Worm (Caenorhabditis elegans): Measurements from ENCODE around the gene F14H8.8.

The F14H8.8 gene

DNA sequence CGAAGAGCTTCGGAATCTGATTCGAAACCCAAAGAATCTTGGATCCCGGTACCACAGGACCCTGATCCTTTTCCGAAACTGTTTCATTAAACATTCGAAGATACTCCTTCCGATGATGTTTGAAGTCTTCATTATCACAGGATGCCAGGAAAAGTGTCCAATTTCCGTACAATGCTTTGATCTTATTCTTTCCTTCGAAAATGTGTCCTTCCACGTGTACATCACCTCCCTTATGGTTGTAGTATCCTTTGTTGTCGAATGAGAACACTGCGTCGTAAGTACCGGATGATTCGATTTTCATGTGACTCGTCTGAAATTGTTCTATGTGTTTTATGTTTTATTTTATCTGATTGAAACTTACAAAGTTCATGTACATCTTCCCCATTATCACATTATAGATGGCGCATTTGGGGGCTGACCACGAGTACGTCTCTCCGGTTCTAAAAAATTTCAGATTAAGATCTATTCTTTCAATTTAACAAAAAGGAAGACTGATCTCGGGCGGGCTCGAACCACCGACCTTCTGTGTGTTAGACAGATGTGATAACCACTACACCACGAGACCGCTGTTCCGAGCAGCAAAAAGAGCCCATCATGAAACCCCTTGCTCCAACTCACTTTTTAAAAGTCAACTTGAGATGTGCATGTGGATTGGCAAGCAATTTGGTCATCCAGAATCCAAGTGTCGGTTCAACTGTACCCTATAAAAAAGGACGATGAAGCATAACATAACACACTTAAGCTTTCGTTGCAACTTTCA, 16.5 kb upstream of the F14H8.8 start (continued):
- TF ChIP-seq unc-62 (GFP tag; optimal IDR thresholded peaks at IDR 0.05 in 1 of 2) (peak in 1 of 2 experiments; percentile 60), unc-62 (tag; optimal IDR thresholded peaks at IDR 0.05) (no peak), ceh-44 (GFP tag; IDR thresholded peaks at IDR 0.05) (0 out of 2 replicates have a peak, but pooled peaks have one; percentile 19), aha-1 (tag) (peak; percentile 46), F49E8.2 (tag; optimal IDR thresholded peaks at IDR 0.05; ENCODE audit: borderline replicate concordance) (no peak), ceh-62 (tag; optimal IDR thresholded peaks at IDR 0.05) (no peak), hmg-1.1 (GFP tag; IDR thresholded peaks at IDR 0.05) (peak; percentile 17; the same call in 1 of the 2 replicates), gei-8 (GFP tag; optimal IDR thresholded peaks at IDR 0.05) (peak; percentile 46), mes-2 (tag; optimal IDR thresholded peaks at IDR 0.05; ENCODE audit: poor library complexity, severe bottlenecking) (peak; percentile 26), spr-1 (tag; optimal IDR thresholded peaks at IDR 0.05) (peak; percentile 21), T26A8.4 (GFP tag; IDR thresholded peaks at IDR 0.05) (peak; percentile 40; the same call in 1 of the 2 replicates), hlh-11 (tag; optimal IDR thresholded peaks at IDR 0.05) (peak; percentile 16), tra-1 (GFP tag; IDR thresholded peaks at IDR 0.05) (no peak), vab-7 (GFP tag; IDR thresholded peaks at IDR 0.05) (peak; percentile 60), dmd-8 (GFP tag; IDR thresholded peaks at IDR 0.05) (peak; percentile 41; the same call in 1 of the 2 replicates), mxl-3 (GFP tag; optimal IDR thresholded peaks at IDR 0.05) (no peak), T20F7.1 (GFP tag; optimal IDR thresholded peaks at IDR 0.05) (peak; percentile 17), ceh-82 (tag; optimal IDR thresholded peaks at IDR 0.05) (no peak), ceh-32 (tag; optimal IDR thresholded peaks at IDR 0.05; ENCODE audit: poor library complexity) (no peak), unc-130 (GFP tag; optimal IDR thresholded peaks at IDR 0.05) (no peak), nhr-28 (tag; optimal IDR thresholded peaks at IDR 0.05) (no peak), pha-4 (GFP tag; IDR thresholded peaks at IDR 0.05) (0 out of 2 replicates have a peak, but pooled peaks have one; percentile 33), pha-4 (tag; optimal IDR thresholded peaks at IDR 0.05) (no peak)

- no peak for TF ChIP-seq zip-2 (tag; optimal IDR thresholded peaks at IDR 0.05)
- TF ChIP-seq aha-1 (tag), result peak; percentile 90
These were observed 15.9 kb upstream of the F14H8.8 start for ce11 chrV:15013328-15013727.

DNA sequence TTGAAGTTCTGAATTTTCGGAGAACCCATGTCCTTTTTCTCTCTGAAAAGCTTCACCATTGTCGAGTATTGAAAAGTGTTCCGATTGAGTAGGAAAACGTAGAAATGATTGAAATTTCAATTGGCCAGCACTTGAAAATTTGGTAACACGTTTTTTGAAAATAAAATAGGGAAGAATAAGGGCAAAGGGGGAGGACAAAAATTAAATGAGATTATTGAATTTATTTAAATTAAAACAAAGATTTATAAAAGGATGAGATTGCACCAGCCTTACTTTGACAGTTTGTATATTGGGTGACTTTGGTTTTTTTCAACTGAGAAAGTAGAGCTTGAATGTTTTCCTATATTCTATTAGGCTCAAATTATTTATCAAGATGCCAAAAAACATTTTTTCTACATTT, 15.1 kb upstream of the F14H8.8 start, which contains the start of gene obr-2:
Gene obr-2, minus strand, starts transcription at position 101 of the 400 bp plus-strand sequence.
- TF ChIP-seq duxl-1 (tag; optimal IDR thresholded peaks at IDR 0.05; ENCODE audit: poor library complexity), result no peak
- no peak for TF ChIP-seq aly-2 (tag; optimal IDR thresholded peaks at IDR 0.05)
- TF ChIP-seq zag-1 (tag; optimal IDR thresholded peaks at IDR 0.05), result no peak
- no peak for TF ChIP-seq F49E8.2 (tag; optimal IDR thresholded peaks at IDR 0.05; ENCODE audit: borderline replicate concordance)
- no peak for TF ChIP-seq set-16 (GFP tag; IDR thresholded peaks at IDR 0.05)
- TF ChIP-seq ceh-44 (GFP tag; IDR thresholded peaks at IDR 0.05), result no peak
- no peak for TF ChIP-seq daf-12 (tag; optimal IDR thresholded peaks at IDR 0.05)

ce11 chrV:15015799-15016198, 13.5 kb upstream of the F14H8.8 start:
- TF ChIP-seq snpc-4 (tag; optimal IDR thresholded peaks at IDR 0.05) (no peak), ceh-32 (tag; optimal IDR thresholded peaks at IDR 0.05; ENCODE audit: poor library complexity) (no peak), arid-1 (GFP tag; conservative IDR thresholded peaks at IDR 0.05) (no peak), ztf-11 (tag; optimal IDR thresholded peaks at IDR 0.05) (no peak), aha-1 (tag) (peak; percentile 83), hif-1 (tag; optimal IDR thresholded peaks at IDR 0.05) (peak in 1 of 2 experiments; percentile 25), mdt-29 (GFP tag; IDR thresholded peaks at IDR 0.05) (no peak)
